Worm (Caenorhabditis elegans) whole organism, mixed stage, embryonic: ENCODE data around the gene W02B12.13.

Source experiments
- M03D4.4 ChIP-seq: sonication (generic microtip); optimal IDR thresholded peaks from 2 replicates; lab custom pipeline; 2017; ENCODE audit warnings: mild to moderate bottlenecking, missing genetic modification characterization, missing compliant biosample characterization
- bed-3 ChIP-seq: fragments of 200-800 bp; sonication (Bioruptor generic); optimal IDR thresholded peaks from 3 replicates; lab custom pipeline; 2018; ENCODE audit warnings: mild to moderate bottlenecking, missing genetic modification characterization, moderate library complexity, missing compliant biosample characterization
- blmp-1 ChIP-seq: fragments of 150-350 bp; optimal IDR thresholded peaks from 2 replicates; lab custom pipeline; 2014; ENCODE audit warnings: missing biosample characterization, missing genetic modification characterization
- ceh-39 ChIP-seq: fragments of 150-350 bp; optimal IDR thresholded peaks from 2 replicates; lab custom pipeline; 2014; ENCODE audit warnings: missing biosample characterization, missing genetic modification characterization
- ceh-43 ChIP-seq: fragments of 200-800 bp; sonication (Bioruptor generic); optimal IDR thresholded peaks from 2 replicates; lab custom pipeline; 2018; ENCODE audit warnings: mild to moderate bottlenecking, missing genetic modification characterization, moderate library complexity, missing compliant biosample characterization
- ceh-83 ChIP-seq: fragments of 200-800 bp; sonication (Bioruptor generic); optimal IDR thresholded peaks from 2 replicates; lab custom pipeline; 2018; ENCODE audit warnings: mild to moderate bottlenecking, missing genetic modification characterization, missing compliant biosample characterization
- ces-1 ChIP-seq: fragments of 150-350 bp; optimal IDR thresholded peaks from 2 replicates; lab custom pipeline; 2014; ENCODE audit warnings: missing biosample characterization, missing genetic modification reagents, missing genetic modification characterization
- cnd-1 ChIP-seq: fragments of 200-800 bp; sonication (Bioruptor generic); optimal IDR thresholded peaks from 2 replicates; lab custom pipeline; 2018; ENCODE audit warnings: mild to moderate bottlenecking, missing genetic modification characterization, missing compliant biosample characterization
- drap-1 ChIP-seq: fragments of 200-800 bp; sonication (Bioruptor generic); optimal IDR thresholded peaks from 3 replicates; lab custom pipeline; 2018; ENCODE audit warnings: mild to moderate bottlenecking, missing genetic modification characterization, missing compliant biosample characterization
- elt-1 ChIP-seq: sonication (generic microtip); optimal IDR thresholded peaks from 2 replicates; lab custom pipeline; 2017; ENCODE audit warnings: missing genetic modification characterization, mild to moderate bottlenecking, missing compliant biosample characterization, antibody characterized with exemption, moderate library complexity, borderline replicate concordance; ENCODE audit not compliant: insufficient read depth
- elt-3 ChIP-seq: fragments of 150-350 bp; optimal IDR thresholded peaks from 2 replicates; lab custom pipeline; 2014; ENCODE audit warnings: missing biosample characterization, missing genetic modification characterization
- flh-1 ChIP-seq: fragments of 200-800 bp; sonication (Bioruptor generic); optimal IDR thresholded peaks from 2 replicates; lab custom pipeline; 2018; ENCODE audit warnings: mild to moderate bottlenecking, missing genetic modification characterization, moderate library complexity, missing compliant biosample characterization
- ham-2 ChIP-seq: fragments of 200-800 bp; sonication (Bioruptor generic); optimal IDR thresholded peaks from 2 replicates; lab custom pipeline; 2018; ENCODE audit warnings: mild to moderate bottlenecking, missing genetic modification characterization, missing compliant biosample characterization
- hlh-1 ChIP-seq: fragments of 150-350 bp; optimal IDR thresholded peaks from 2 replicates; lab custom pipeline; 2014; ENCODE audit warnings: missing biosample characterization, missing genetic modification reagents, missing genetic modification characterization
- lin-13 ChIP-seq: fragments of 150-350 bp; optimal IDR thresholded peaks from 2 replicates; lab custom pipeline; 2014; ENCODE audit warnings: missing biosample characterization, missing genetic modification characterization
- lin-32 ChIP-seq: fragments of 200-800 bp; sonication (Bioruptor generic); optimal IDR thresholded peaks from 2 replicates; lab custom pipeline; 2018; ENCODE audit warnings: mild to moderate bottlenecking, missing genetic modification characterization, missing compliant biosample characterization
- lsy-2 ChIP-seq: fragments of 150-350 bp; optimal IDR thresholded peaks from 2 replicates; lab custom pipeline; 2014; ENCODE audit warnings: missing biosample characterization, missing genetic modification characterization
- mab-5 ChIP-seq: fragments of 150-350 bp; optimal IDR thresholded peaks from 2 replicates; lab custom pipeline; 2014; ENCODE audit warnings: missing biosample characterization, missing genetic modification characterization
- mep-1 ChIP-seq: fragments of 150-350 bp; optimal IDR thresholded peaks from 2 replicates; lab custom pipeline; 2017; ENCODE audit warnings: missing biosample characterization, missing genetic modification reagents, missing genetic modification characterization, inconsistent platforms
- mls-2 ChIP-seq: sonication (generic microtip); optimal IDR thresholded peaks from 2 replicates; lab custom pipeline; 2016; ENCODE audit warnings: mild to moderate bottlenecking, missing genetic modification characterization, moderate library complexity, missing compliant biosample characterization
- nhr-12 ChIP-seq: fragments of 150-350 bp; optimal IDR thresholded peaks from 2 replicates; lab custom pipeline; 2014; ENCODE audit warnings: missing biosample characterization, missing genetic modification characterization
- nhr-2 ChIP-seq: fragments of 150-350 bp; optimal IDR thresholded peaks from 2 replicates; lab custom pipeline; 2014; ENCODE audit warnings: missing biosample characterization, missing genetic modification characterization
- nhr-237 ChIP-seq: fragments of 150-350 bp; optimal IDR thresholded peaks from 2 replicates; lab custom pipeline; 2014; ENCODE audit warnings: missing biosample characterization, missing genetic modification characterization
- nhr-28 ChIP-seq: fragments of 150-350 bp; optimal IDR thresholded peaks from 2 replicates; lab custom pipeline; 2014; ENCODE audit warnings: missing biosample characterization, missing genetic modification characterization
- nhr-76 ChIP-seq: sonication (generic microtip); optimal IDR thresholded peaks from 2 replicates; lab custom pipeline; 2017; ENCODE audit warnings: missing biosample characterization, missing genetic modification characterization
- pha-4 ChIP-seq: fragments of 150-350 bp; optimal IDR thresholded peaks from 2 replicates; lab custom pipeline; 2018; ENCODE audit warnings: missing biosample characterization, missing genetic modification reagents, missing genetic modification characterization
- sem-2 ChIP-seq: fragments of 200-800 bp; sonication (Bioruptor generic); optimal IDR thresholded peaks from 2 replicates; lab custom pipeline; 2018; ENCODE audit warnings: mild to moderate bottlenecking, missing genetic modification characterization, missing compliant biosample characterization
- snpc-4 ChIP-seq: fragments of 150-350 bp; optimal IDR thresholded peaks from 2 replicates; lab custom pipeline; 2014; ENCODE audit warnings: missing biosample characterization, missing genetic modification characterization
- sptf-1 ChIP-seq: sonication (generic microtip); optimal IDR thresholded peaks from 2 replicates; lab custom pipeline; 2017; ENCODE audit warnings: mild to moderate bottlenecking, missing genetic modification characterization, moderate library complexity, missing compliant biosample characterization
- tbx-8 ChIP-seq: fragments of 200-800 bp; sonication (Bioruptor generic); optimal IDR thresholded peaks from 2 replicates; lab custom pipeline; 2018; ENCODE audit warnings: mild to moderate bottlenecking, missing genetic modification characterization, moderate library complexity, missing compliant biosample characterization
- unc-120 ChIP-seq: sonication (generic microtip); optimal IDR thresholded peaks from 2 replicates; lab custom pipeline; 2017; ENCODE audit warnings: missing genetic modification characterization, missing compliant biosample characterization; ENCODE audit not compliant: poor library complexity, severe bottlenecking
- unc-39 ChIP-seq: fragments of 150-350 bp; optimal IDR thresholded peaks from 2 replicates; lab custom pipeline; 2014; ENCODE audit warnings: missing biosample characterization, missing genetic modification characterization
- unc-62 ChIP-seq: fragments of 150-350 bp; optimal IDR thresholded peaks from 2 replicates; lab custom pipeline; 2014; ENCODE audit warnings: missing biosample characterization, missing genetic modification reagents, missing genetic modification characterization
- zip-8 ChIP-seq: fragments of 150-350 bp; optimal IDR thresholded peaks from 2 replicates; lab custom pipeline; 2014; ENCODE audit warnings: missing biosample characterization, missing genetic modification characterization
- ztf-11 ChIP-seq: fragments of 150-350 bp; optimal IDR thresholded peaks from 2 replicates; lab custom pipeline; 2014; ENCODE audit warnings: missing biosample characterization, missing genetic modification characterization

W02B12.13 gene

DNA sequence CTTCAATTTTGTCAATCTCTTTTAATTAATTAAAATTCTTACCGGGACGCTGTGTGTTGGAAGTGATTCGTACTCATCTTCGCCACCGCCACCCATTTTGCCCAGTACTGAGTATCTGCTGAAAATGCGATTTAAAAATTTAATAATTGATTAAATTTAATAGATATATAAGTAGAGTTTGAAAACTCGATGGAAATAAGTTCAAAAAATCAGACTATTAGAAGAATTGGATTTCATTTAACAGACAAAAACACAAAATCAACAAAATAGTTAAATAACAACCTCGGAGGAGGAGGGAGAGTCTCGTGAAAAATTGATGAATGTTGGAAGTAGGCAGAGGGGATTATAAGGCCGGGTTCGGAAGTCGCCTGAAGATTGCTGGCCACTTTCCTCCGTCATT lies 26.8 kb downstream of the W02B12.13 start, which contains the start of gene mfn-1:
Gene mfn-1 (minus strand): TSS at position 101 of the 400 bp plus-strand sequence.
- no peak for TF ChIP-seq lin-32 (GFP tag; lab: Kevin White, UChicago)
- TF ChIP-seq ceh-83 (GFP tag; lab: Kevin White, UChicago), result no peak
- TF ChIP-seq bed-3 (GFP tag; lab: Kevin White, UChicago), result no peak
- TF ChIP-seq mab-5, result no peak
- no peak for TF ChIP-seq ceh-43 (GFP tag; lab: Kevin White, UChicago)
- no peak for TF ChIP-seq zip-8 (tag; lab: Kevin White, UChicago)
- no peak for TF ChIP-seq unc-120
- no peak for TF ChIP-seq ztf-11 (tag; lab: Kevin White, UChicago)
- no peak for TF ChIP-seq flh-1 (GFP tag; lab: Kevin White, UChicago)
- TF ChIP-seq sem-2 (GFP tag; lab: Kevin White, UChicago), result no peak
- no peak for TF ChIP-seq nhr-76
- no peak for TF ChIP-seq mls-2 (tag; lab: Kevin White, UChicago)
- TF ChIP-seq, all 35 proteins: peak for 0

DNA sequence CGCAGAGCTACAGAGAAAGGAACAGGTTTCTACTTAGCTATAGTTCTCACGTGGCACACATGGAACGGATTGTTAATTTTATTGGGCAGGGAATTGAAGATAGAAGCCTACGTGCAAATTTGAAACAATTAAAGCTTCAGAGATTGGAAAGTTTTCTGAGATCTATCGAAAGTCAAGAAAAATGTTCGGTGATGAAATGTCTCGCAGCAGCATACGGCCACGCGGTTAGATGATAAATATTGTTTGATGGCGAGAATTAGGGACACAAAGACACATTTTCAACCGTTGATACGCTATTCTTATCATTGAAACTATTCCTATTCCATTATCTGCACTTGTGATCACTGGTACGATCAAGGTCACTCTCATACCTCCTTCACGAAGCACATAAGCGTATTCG lies 27.5 kb downstream of the W02B12.13 start:
- TF ChIP-seq tbx-8 (GFP tag; lab: Kevin White, UChicago), result no peak
- no peak for TF ChIP-seq ceh-43 (GFP tag; lab: Kevin White, UChicago)
- TF ChIP-seq mab-5, result no peak
- no peak for TF ChIP-seq flh-1 (GFP tag; lab: Kevin White, UChicago)
- peak; percentile 7 for TF ChIP-seq elt-3 (tag; lab: Kevin White, UChicago)
- TF ChIP-seq ceh-39, result no peak

DNA sequence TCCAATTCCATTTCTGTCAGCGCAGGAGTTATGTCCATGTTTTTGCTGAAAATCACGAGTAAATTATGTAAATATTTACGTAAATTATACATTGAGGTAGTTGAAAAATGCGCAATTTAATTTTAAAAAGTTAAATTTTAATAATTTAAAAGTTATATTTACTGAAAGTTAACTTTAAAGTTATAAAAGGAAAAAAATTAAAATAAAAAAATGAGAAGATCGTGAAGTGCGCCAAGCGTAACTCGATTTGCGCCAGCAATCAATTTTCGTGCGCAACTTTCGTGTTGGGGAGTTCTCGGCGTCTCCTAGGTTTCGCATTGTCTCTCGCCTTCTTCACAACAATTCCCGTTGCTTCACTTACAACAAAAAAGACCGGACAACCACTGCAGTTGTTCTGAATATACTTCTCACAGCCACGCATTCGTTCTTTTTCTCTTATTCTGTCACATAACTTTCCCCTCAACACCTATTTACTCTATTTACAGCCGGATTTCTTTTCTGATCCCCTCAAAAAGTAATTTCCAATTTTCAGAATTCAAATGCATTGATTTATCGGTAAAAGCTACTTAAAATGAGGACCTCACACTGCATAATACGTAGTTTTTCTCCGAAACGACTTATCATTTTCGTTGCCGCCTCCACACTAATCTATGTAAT lies 28.6 kb downstream of the W02B12.13 start, which contains the start of the genes metl-1 and W02B12.11:
Gene metl-1 (minus strand): TSS at position 51 of the 657 bp plus-strand sequence.
Gene W02B12.11 (plus strand): TSS at position 337 of the 657 bp plus-strand sequence.
- TF ChIP-seq lin-32 (GFP tag; lab: Kevin White, UChicago) (no peak), nhr-2 (tag; lab: Kevin White, UChicago) (no peak), blmp-1 (no peak), unc-39 (no peak), mab-5 (no peak), lin-13 (tag; lab: Kevin White, UChicago) (peak; percentile 80), sptf-1 (tag; lab: Kevin White, UChicago) (peak; percentile 81), elt-3 (tag; lab: Kevin White, UChicago) (no peak), zip-8 (tag; lab: Kevin White, UChicago) (no peak), ceh-43 (GFP tag; lab: Kevin White, UChicago) (peak; percentile 67), bed-3 (GFP tag; lab: Kevin White, UChicago) (peak; percentile 19), hlh-1 (tag; lab: Kevin White, UChicago) (no peak), pha-4 (peak; percentile 69), nhr-237 (tag; lab: Kevin White, UChicago) (peak; percentile 5), nhr-28 (tag; lab: Kevin White, UChicago) (no peak), unc-62 (no peak), flh-1 (GFP tag; lab: Kevin White, UChicago) (no peak), nhr-76 (no peak), ceh-39 (no peak), drap-1 (GFP tag; lab: Kevin White, UChicago) (peak; percentile 54), elt-1 (tag; lab: Kevin White, UChicago) (no peak), nhr-12 (tag; lab: Kevin White, UChicago) (no peak), sem-2 (GFP tag; lab: Kevin White, UChicago) (no peak), mep-1 (tag; lab: Kevin White, UChicago) (peak; percentile 89), M03D4.4 (tag; lab: Kevin White, UChicago) (peak; percentile 70), cnd-1 (peak; percentile 51), ces-1 (peak; percentile 82), unc-120 (peak; percentile 34), ham-2 (no peak), ztf-11 (tag; lab: Kevin White, UChicago) (no peak), snpc-4 (tag; lab: Kevin White, UChicago) (no peak), ceh-83 (GFP tag; lab: Kevin White, UChicago) (no peak), mls-2 (tag; lab: Kevin White, UChicago) (peak; percentile 53), tbx-8 (GFP tag; lab: Kevin White, UChicago) (no peak), lsy-2 (tag; lab: Kevin White, UChicago) (peak; percentile 74)
